Fruit fly (Drosophila melanogaster) whole organism, prepupa: ENCODE results near the gene GramD1B.

ENCODE experiments used
- Blimp-1 ChIP-seq: fragments of 200-800 bp; sonication (Bioruptor generic); optimal IDR thresholded peaks from 3 replicates; lab custom pipeline; 2017; ENCODE audit warnings: missing biosample characterization, missing genetic modification characterization, mild to moderate bottlenecking, moderate library complexity, missing genetic modification reagents
- CG10631 ChIP-seq: fragments of 200-800 bp; sonication (Bioruptor generic); optimal IDR thresholded peaks from 2 replicates; lab custom pipeline; 2016; ENCODE audit warnings: missing biosample characterization, missing genetic modification characterization
- CG10669 ChIP-seq: fragments of 200-800 bp; sonication (Bioruptor generic); optimal IDR thresholded peaks from 3 replicates; lab custom pipeline; 2018; ENCODE audit warnings: missing biosample characterization, mild to moderate bottlenecking, missing genetic modification characterization, moderate library complexity
- CG11762 ChIP-seq: fragments of 200-800 bp; sonication (Bioruptor generic); optimal IDR thresholded peaks from 3 replicates; lab custom pipeline; 2016; ENCODE audit warnings: missing biosample characterization, missing genetic modification characterization; ENCODE audit not compliant: insufficient read depth
- CG11902 ChIP-seq: fragments of 200-800 bp; sonication (Bioruptor generic); optimal IDR thresholded peaks from 3 replicates; lab custom pipeline; 2016; ENCODE audit warnings: missing biosample characterization, missing genetic modification characterization
- CG15336 ChIP-seq: fragments of 200-800 bp; sonication (Bioruptor generic); IDR thresholded peaks from 2 replicates; pipeline ENCODE4 v1.3.6; 2022; ENCODE audit warnings: missing biosample characterization, missing genetic modification characterization
- CG1621 ChIP-seq: fragments of 200-800 bp; sonication (Bioruptor generic); optimal IDR thresholded peaks from 3 replicates; lab custom pipeline; 2018; ENCODE audit warnings: missing biosample characterization, mild to moderate bottlenecking, missing genetic modification characterization
- CG3032 ChIP-seq: fragments of 200-800 bp; optimal IDR thresholded peaks from 2 replicates; lab custom pipeline; 2019; ENCODE audit warnings: missing biosample characterization, mild to moderate bottlenecking, missing genetic modification characterization, moderate library complexity
- CG31627 ChIP-seq: fragments of 200-800 bp; sonication (Bioruptor generic); optimal IDR thresholded peaks from 3 replicates; lab custom pipeline; 2016; ENCODE audit warnings: missing biosample characterization, missing genetic modification characterization
- CG32006 ChIP-seq: fragments of 200-800 bp; sonication (Bioruptor generic); optimal IDR thresholded peaks from 3 replicates; lab custom pipeline; 2017; ENCODE audit warnings: missing biosample characterization, mild to moderate bottlenecking, missing genetic modification characterization
- CG34406 ChIP-seq: fragments of 200-800 bp; sonication (Bioruptor generic); optimal IDR thresholded peaks from 3 replicates; lab custom pipeline; 2016; ENCODE audit warnings: missing biosample characterization, missing genetic modification characterization
- CG3919 ChIP-seq: fragments of 200-800 bp; sonication (Bioruptor generic); optimal IDR thresholded peaks from 3 replicates; lab custom pipeline; 2016; ENCODE audit warnings: missing biosample characterization, missing genetic modification characterization
- CG4318 ChIP-seq: fragments of 200-800 bp; sonication (Bioruptor generic); optimal IDR thresholded peaks from 3 replicates; lab custom pipeline; 2017; ENCODE audit warnings: missing biosample characterization, mild to moderate bottlenecking, missing genetic modification characterization
- CG6163 ChIP-seq: fragments of 200-800 bp; sonication (Bioruptor generic); IDR thresholded peaks from 3 replicates; pipeline ENCODE4 v1.3.6; 2022; ENCODE audit warnings: missing biosample characterization, missing genetic modification characterization
- CG6792 ChIP-seq: fragments of 200-800 bp; sonication (Bioruptor generic); optimal IDR thresholded peaks from 3 replicates; lab custom pipeline; 2016; ENCODE audit warnings: missing biosample characterization, missing genetic modification characterization
- CG6808 ChIP-seq: fragments of 200-800 bp; sonication (Bioruptor generic); optimal IDR thresholded peaks from 3 replicates; lab custom pipeline; 2017; ENCODE audit warnings: missing biosample characterization, missing genetic modification characterization, mild to moderate bottlenecking, moderate library complexity, missing genetic modification reagents
- CG6854 ChIP-seq: fragments of 200-800 bp; sonication (Bioruptor generic); optimal IDR thresholded peaks from 2 replicates; lab custom pipeline; 2017; ENCODE audit warnings: missing biosample characterization, mild to moderate bottlenecking, missing genetic modification characterization
- CG7368 ChIP-seq: fragments of 200-800 bp; sonication (Bioruptor generic); optimal IDR thresholded peaks from 3 replicates; lab custom pipeline; 2016; ENCODE audit warnings: missing biosample characterization, missing genetic modification characterization
- CG8319 ChIP-seq: fragments of 200-800 bp; sonication (Bioruptor generic); optimal IDR thresholded peaks from 3 replicates; lab custom pipeline; 2016; ENCODE audit warnings: missing biosample characterization, missing genetic modification characterization
- CG9139 ChIP-seq: fragments of 200-800 bp; sonication (Bioruptor generic); optimal IDR thresholded peaks from 3 replicates; lab custom pipeline; 2017; ENCODE audit warnings: missing biosample characterization, mild to moderate bottlenecking, missing genetic modification characterization
- Eip75B ChIP-seq: fragments of 200-800 bp; sonication (Bioruptor generic); optimal IDR thresholded peaks from 3 replicates; lab custom pipeline; 2016; ENCODE audit warnings: missing biosample characterization, missing genetic modification characterization
- Eip78C ChIP-seq: fragments of 200-800 bp; sonication (Bioruptor generic); peaks from one replicate; lab custom pipeline; 2016; ENCODE audit warnings: missing biosample characterization, missing genetic modification characterization
- Eip93F ChIP-seq: fragments of 200-800 bp; sonication (Bioruptor generic); optimal IDR thresholded peaks from 2 replicates; lab custom pipeline; 2016; ENCODE audit warnings: missing biosample characterization, mild to moderate bottlenecking, missing genetic modification characterization
- Ets96B ChIP-seq: fragments of 200-800 bp; optimal IDR thresholded peaks from 2 replicates; lab custom pipeline; 2019; ENCODE audit warnings: missing biosample characterization, mild to moderate bottlenecking, missing genetic modification characterization, moderate library complexity
- Gug ChIP-seq: fragments of 200-800 bp; sonication (Bioruptor generic); IDR thresholded peaks from 2 replicates; pipeline ENCODE4 v1.3.6; 2022; ENCODE audit warnings: missing biosample characterization, missing genetic modification characterization
- Hr38 ChIP-seq: sonication (Bioruptor generic); optimal IDR thresholded peaks from 2 replicates; lab custom pipeline; 2016; ENCODE audit warnings: missing biosample characterization, missing genetic modification characterization
- Hr39 ChIP-seq: fragments of 200-800 bp; sonication (Bioruptor generic); optimal IDR thresholded peaks from 2 replicates; lab custom pipeline; 2016; ENCODE audit warnings: missing biosample characterization, missing genetic modification characterization
- Hr4 ChIP-seq: fragments of 200-800 bp; sonication (Bioruptor generic); optimal IDR thresholded peaks from 3 replicates; lab custom pipeline; 2016; ENCODE audit warnings: missing biosample characterization, missing genetic modification characterization
- Lpt ChIP-seq: fragments of 200-800 bp; sonication (Bioruptor generic); optimal IDR thresholded peaks from 3 replicates; lab custom pipeline; 2016; ENCODE audit warnings: missing biosample characterization, missing genetic modification characterization
- Met ChIP-seq: fragments of 200-800 bp; sonication (Bioruptor generic); optimal IDR thresholded peaks from 3 replicates; lab custom pipeline; 2016; ENCODE audit warnings: missing biosample characterization, missing genetic modification characterization
- OdsH ChIP-seq: fragments of 200-800 bp; sonication (Bioruptor generic); optimal IDR thresholded peaks from 3 replicates; lab custom pipeline; 2016; ENCODE audit warnings: missing biosample characterization, missing genetic modification characterization
- Sox14 ChIP-seq: fragments of 200-800 bp; sonication (Bioruptor generic); optimal IDR thresholded peaks from 3 replicates; lab custom pipeline; 2016; ENCODE audit warnings: missing biosample characterization, missing genetic modification characterization
- Sox15 ChIP-seq: fragments of 200-800 bp; sonication (Bioruptor generic); optimal IDR thresholded peaks from 3 replicates; lab custom pipeline; 2016; ENCODE audit warnings: missing biosample characterization, missing genetic modification characterization
- cyc ChIP-seq: fragments of 200-800 bp; sonication (Bioruptor generic); optimal IDR thresholded peaks from 3 replicates; lab custom pipeline; 2016; ENCODE audit warnings: missing biosample characterization, missing genetic modification characterization
- dac ChIP-seq: fragments of 200-800 bp; sonication (Bioruptor generic); optimal IDR thresholded peaks from 2 replicates; lab custom pipeline; 2017; ENCODE audit warnings: missing biosample characterization, mild to moderate bottlenecking, missing genetic modification characterization
- dsx ChIP-seq: fragments of 200-800 bp; optimal IDR thresholded peaks from 3 replicates; lab custom pipeline; 2019; ENCODE audit warnings: missing biosample characterization, mild to moderate bottlenecking, missing genetic modification characterization, moderate library complexity; ENCODE audit not compliant: poor library complexity, severe bottlenecking
- fd59A ChIP-seq: fragments of 200-800 bp; sonication (Bioruptor generic); optimal IDR thresholded peaks from 2 replicates; lab custom pipeline; 2017; ENCODE audit warnings: missing biosample characterization, mild to moderate bottlenecking, missing genetic modification characterization, missing genetic modification reagents
- fd85E ChIP-seq: fragments of 200-800 bp; sonication (Bioruptor generic); optimal IDR thresholded peaks from 3 replicates; lab custom pipeline; 2016; ENCODE audit warnings: missing biosample characterization, missing genetic modification characterization
- fkh ChIP-seq: fragments of 200-800 bp; sonication (Bioruptor generic); optimal IDR thresholded peaks from 3 replicates; lab custom pipeline; 2017; ENCODE audit warnings: missing biosample characterization, mild to moderate bottlenecking, missing genetic modification characterization, moderate library complexity
- lz ChIP-seq: fragments of 200-800 bp; sonication (Bioruptor generic); optimal IDR thresholded peaks from 3 replicates; lab custom pipeline; 2016; ENCODE audit warnings: missing biosample characterization, missing genetic modification characterization
- pdm3 ChIP-seq: fragments of 200-800 bp; sonication (Bioruptor generic); optimal IDR thresholded peaks from 3 replicates; lab custom pipeline; 2016; ENCODE audit warnings: missing biosample characterization, missing genetic modification characterization
- salr ChIP-seq, 2 experiments: fragments of 200-800 bp; sonication (Bioruptor generic); optimal IDR thresholded peaks; 3 replicates each; lab custom pipeline; 2016 to 2018; ENCODE audit warnings: missing biosample characterization in 2 of 2, missing genetic modification characterization in 2 of 2, mild to moderate bottlenecking in 1 of 2
- spab ChIP-seq: fragments of 200-800 bp; sonication (Bioruptor generic); optimal IDR thresholded peaks from 2 replicates; lab custom pipeline; 2017; ENCODE audit warnings: missing biosample characterization, mild to moderate bottlenecking, missing genetic modification characterization, missing genetic modification reagents
- svp ChIP-seq: fragments of 200-800 bp; sonication (Bioruptor generic); peaks from one replicate; lab custom pipeline; 2016; ENCODE audit warnings: missing biosample characterization, missing genetic modification characterization
- topi ChIP-seq: fragments of 200-800 bp; sonication (Bioruptor generic); optimal IDR thresholded peaks from 3 replicates; lab custom pipeline; 2016; ENCODE audit warnings: missing biosample characterization, missing genetic modification characterization
- vri ChIP-seq: fragments of 200-800 bp; sonication (Bioruptor generic); optimal IDR thresholded peaks from 3 replicates; lab custom pipeline; 2016; ENCODE audit warnings: missing biosample characterization, mild to moderate bottlenecking, missing genetic modification characterization

GramD1B gene

dm6 chr2L:3372483-3372929 lies 666 bp downstream of the GramD1B start (continued):
- TF ChIP-seq Ets96B (tag; lab: Kevin White, UChicago) = peak; percentile 31
- no peak for TF ChIP-seq Met (GFP tag; lab: Kevin White, UChicago)
- peak; percentile 5 for TF ChIP-seq CG6792
- peak; percentile 40 for TF ChIP-seq CG31627 (GFP tag; lab: Kevin White, UChicago)
- TF ChIP-seq cyc = peak; percentile 15
- TF ChIP-seq Gug (GFP tag; lab: Robert Waterston, UW) = peak; percentile 26; the same call in 1 of the 2 replicates
- peak; percentile 46 for TF ChIP-seq Hr4 (GFP tag; lab: Kevin White, UChicago)
- no peak for TF ChIP-seq CG1621
- TF ChIP-seq Hr38 (GFP tag; lab: Kevin White, UChicago) = no peak
- TF ChIP-seq Eip75B = peak; percentile 25
- no peak for TF ChIP-seq lz
- peak; percentile 17 for TF ChIP-seq CG6808 (GFP tag; lab: Kevin White, UChicago)
- TF ChIP-seq CG6163 = peak; percentile 64; the same call in 2 of the 3 replicates
- peak; percentile 21 for TF ChIP-seq CG3919
- no peak for TF ChIP-seq Sox15
- TF ChIP-seq CG11762 = no peak
- peak; percentile 16 for TF ChIP-seq topi (GFP tag; lab: Kevin White, UChicago)
- no peak for TF ChIP-seq spab (GFP tag; lab: Kevin White, UChicago)
- TF ChIP-seq dsx (GFP tag; lab: Kevin White, UChicago) = no peak
- peak; percentile 17 for TF ChIP-seq CG4318
- no peak for TF ChIP-seq vri (GFP tag; lab: Kevin White, UChicago)
- no peak for TF ChIP-seq CG3032 (tag; lab: Kevin White, UChicago)
- peak; percentile 39 for TF ChIP-seq OdsH (GFP tag; lab: Kevin White, UChicago)
- TF ChIP-seq CG9139 (GFP tag; lab: Kevin White, UChicago) = no peak

- TF ChIP-seq Eip93F (GFP tag; lab: Kevin White, UChicago) (peak; percentile 36), Sox15 (no peak), vri (GFP tag; lab: Kevin White, UChicago) (peak; percentile 91), CG32006 (GFP tag; lab: Kevin White, UChicago) (peak; percentile 24), svp (peak; percentile 65)
These were observed 1.3 kb downstream of the GramD1B start for dm6 chr2L:3371776-3372383.

dm6 chr2L:3371340-3371739 lies 1.8 kb downstream of the GramD1B start:
- TF ChIP-seq Lpt (GFP tag; lab: Kevin White, UChicago) (no peak), fd59A (peak; percentile 12), CG7368 (no peak), cyc (no peak), Hr4 (GFP tag; lab: Kevin White, UChicago) (peak; percentile 43), salr (GFP tag; optimal IDR thresholded peaks at IDR 0.05; lab: Kevin White, UChicago) (no peak), CG6792 (no peak), CG10631 (GFP tag; lab: Kevin White, UChicago) (no peak), Eip78C (GFP tag; lab: Kevin White, UChicago) (peak; percentile 38), CG3919 (no peak), dac (peak; percentile 51), svp (peak; percentile 19), Met (GFP tag; lab: Kevin White, UChicago) (no peak), Sox15 (no peak), fd85E (no peak), pdm3 (GFP tag; lab: Kevin White, UChicago) (no peak), CG8319 (GFP tag; lab: Kevin White, UChicago) (no peak), CG6854 (GFP tag; lab: Kevin White, UChicago) (no peak), Hr39 (GFP tag; lab: Kevin White, UChicago) (no peak), OdsH (GFP tag; lab: Kevin White, UChicago) (no peak), CG11902 (GFP tag; lab: Kevin White, UChicago) (no peak), CG4318 (peak; percentile 32), Blimp-1 (GFP tag; lab: Kevin White, UChicago) (no peak), CG31627 (GFP tag; lab: Kevin White, UChicago) (no peak), CG34406 (GFP tag; lab: Kevin White, UChicago) (no peak), CG10669 (GFP tag; lab: Kevin White, UChicago) (peak; percentile 29), CG15336 (GFP tag; lab: Robert Waterston, UW) (peak; percentile 59), Gug (GFP tag; lab: Robert Waterston, UW) (peak; percentile 68), Hr38 (GFP tag; lab: Kevin White, UChicago) (no peak), fkh (GFP tag; lab: Kevin White, UChicago) (no peak), CG9139 (GFP tag; lab: Kevin White, UChicago) (no peak), CG6163 (peak; percentile 62), Sox14 (no peak), CG11762 (no peak)
